Fruit fly (Drosophila melanogaster) whole organism, embryonic: ENCODE results near the gene dbe.

Experiments
- Atf6 ChIP-seq: fragments of 200-800 bp; sonication (Bioruptor generic); IDR thresholded peaks from 2 replicates; pipeline ENCODE4 v1.3.6; 2022; ENCODE audit warnings: missing biosample characterization, missing genetic modification characterization
- BEAF-32 ChIP-seq: fragments of 200-800 bp; sonication (Bioruptor generic); optimal IDR thresholded peaks from 3 replicates; lab custom pipeline; 2017; ENCODE audit warnings: missing biosample characterization, missing genetic modification characterization, mild to moderate bottlenecking, moderate library complexity, missing genetic modification reagents
- CG11695 ChIP-seq: fragments of 200-800 bp; sonication (Bioruptor generic); IDR thresholded peaks from 3 replicates; pipeline ENCODE4 v1.3.6; 2022; ENCODE audit warnings: missing biosample characterization, missing genetic modification characterization
- CG12155 ChIP-seq: fragments of 200-800 bp; sonication (Bioruptor generic); optimal IDR thresholded peaks from 3 replicates; lab custom pipeline; 2016; ENCODE audit warnings: missing biosample characterization, missing genetic modification characterization
- CG1233 ChIP-seq: fragments of 200-800 bp; sonication (Bioruptor generic); optimal IDR thresholded peaks from 4 replicates; lab custom pipeline; 2018; ENCODE audit warnings: missing biosample characterization, mild to moderate bottlenecking, missing genetic modification characterization
- CG12659 ChIP-seq: fragments of 200-800 bp; sonication (Bioruptor generic); optimal IDR thresholded peaks from 3 replicates; lab custom pipeline; 2017; ENCODE audit warnings: mild to moderate bottlenecking, missing biosample characterization, missing genetic modification reagents, missing genetic modification characterization
- CG15696 ChIP-seq: fragments of 200-800 bp; sonication (Bioruptor generic); optimal IDR thresholded peaks from 2 replicates; lab custom pipeline; 2019; ENCODE audit warnings: missing biosample characterization, mild to moderate bottlenecking, missing genetic modification characterization, moderate library complexity
- CG16779 ChIP-seq: fragments of 200-800 bp; sonication (Bioruptor generic); IDR thresholded peaks from 2 replicates; pipeline ENCODE4 v1.3.6; 2022; ENCODE audit warnings: missing biosample characterization, missing genetic modification characterization
- CG16813 ChIP-seq: fragments of 200-800 bp; sonication (Bioruptor generic); IDR thresholded peaks from 3 replicates; pipeline ENCODE4 v1.3.6; 2022; ENCODE audit warnings: missing biosample characterization, missing genetic modification characterization; ENCODE audit not compliant: partially characterized antibody
- CG2678 ChIP-seq: fragments of 200-800 bp; sonication (Bioruptor generic); optimal IDR thresholded peaks from 3 replicates; lab custom pipeline; 2019; ENCODE audit warnings: missing biosample characterization, mild to moderate bottlenecking, missing genetic modification characterization, moderate library complexity
- CG32767 ChIP-seq: fragments of 200-800 bp; sonication (Bioruptor generic); IDR thresholded peaks from 2 replicates; pipeline ENCODE4 v1.3.6; 2022; ENCODE audit warnings: missing biosample characterization, missing genetic modification characterization
- CG34224 ChIP-seq: fragments of 200-800 bp; sonication (Bioruptor generic); IDR thresholded peaks from 3 replicates; pipeline ENCODE4 v1.3.6; 2022; ENCODE audit warnings: missing biosample characterization, missing genetic modification characterization; ENCODE audit not compliant: partially characterized antibody
- CG42726 ChIP-seq: fragments of 200-800 bp; sonication (Bioruptor generic); IDR thresholded peaks from 2 replicates; pipeline ENCODE4 v1.3.6; 2022; ENCODE audit warnings: missing biosample characterization, missing genetic modification characterization; ENCODE audit not compliant: partially characterized antibody
- CG4617 ChIP-seq: fragments of 200-800 bp; sonication (Bioruptor generic); optimal IDR thresholded peaks from 3 replicates; lab custom pipeline; 2016; ENCODE audit warnings: missing biosample characterization, missing genetic modification characterization, borderline replicate concordance
- CG5245 ChIP-seq: fragments of 200-800 bp; sonication (Bioruptor generic); optimal IDR thresholded peaks from 3 replicates; lab custom pipeline; 2016; ENCODE audit warnings: missing biosample characterization, missing genetic modification characterization
- CG6854 ChIP-seq: fragments of 200-800 bp; sonication (Bioruptor generic); optimal IDR thresholded peaks from 3 replicates; lab custom pipeline; 2017; ENCODE audit warnings: missing biosample characterization, mild to moderate bottlenecking, missing genetic modification characterization
- CG7372 ChIP-seq: fragments of 200-800 bp; sonication (Bioruptor generic); IDR thresholded peaks from 2 replicates; pipeline ENCODE4 v1.3.6; 2022; ENCODE audit warnings: missing biosample characterization, missing genetic modification characterization
- CG7745 ChIP-seq: fragments of 200-800 bp; sonication (Bioruptor generic); optimal IDR thresholded peaks from 2 replicates; lab custom pipeline; 2018; ENCODE audit warnings: missing biosample characterization, mild to moderate bottlenecking, missing genetic modification characterization, moderate library complexity
- CG8765 ChIP-seq: fragments of 200-800 bp; sonication (Bioruptor generic); IDR thresholded peaks from 2 replicates; pipeline ENCODE4 v1.3.6; 2022; ENCODE audit warnings: missing biosample characterization, missing genetic modification characterization
- CG8944 ChIP-seq: fragments of 200-800 bp; sonication (Bioruptor generic); optimal IDR thresholded peaks from 3 replicates; lab custom pipeline; 2016; ENCODE audit warnings: missing biosample characterization, missing genetic modification characterization
- CkIIα-i1 ChIP-seq: fragments of 200-800 bp; sonication (Bioruptor generic); IDR thresholded peaks from 2 replicates; pipeline ENCODE4 v1.3.6; 2022; ENCODE audit warnings: missing biosample characterization, missing genetic modification characterization
- Doc3 ChIP-seq: fragments of 200-800 bp; sonication (Bioruptor generic); IDR thresholded peaks from 3 replicates; pipeline ENCODE4 v1.3.6; 2022; ENCODE audit warnings: missing biosample characterization, missing genetic modification characterization; ENCODE audit not compliant: partially characterized antibody
- Hmr ChIP-seq: fragments of 200-800 bp; sonication (Bioruptor generic); optimal IDR thresholded peaks from 3 replicates; lab custom pipeline; 2017; ENCODE audit warnings: mild to moderate bottlenecking, missing biosample characterization, missing genetic modification reagents, missing genetic modification characterization
- Hr78 ChIP-seq, 2 experiments: fragments of 200-800 bp in 1 of 2; fragments of >200 bp in 1 of 2; sonication (Bioruptor generic) in 1 of 2; optimal IDR thresholded peaks; 2 replicates each; lab custom pipeline; 2017 to 2019; ENCODE audit warnings: missing biosample characterization in 2 of 2, missing genetic modification characterization in 2 of 2, mild to moderate bottlenecking in 1 of 2, moderate library complexity in 1 of 2
- NFAT ChIP-seq: fragments of 200-800 bp; sonication (Bioruptor generic); IDR thresholded peaks from 2 replicates; pipeline ENCODE4 v1.3.6; 2022; ENCODE audit warnings: missing biosample characterization, missing genetic modification characterization
- Pdp1 ChIP-seq, 2 experiments: fragments of 200-800 bp; sonication (Bioruptor generic); optimal IDR thresholded peaks; 3 replicates each; lab custom pipeline; 2016; ENCODE audit warnings: missing biosample characterization in 2 of 2, missing genetic modification characterization in 2 of 2, mild to moderate bottlenecking in 1 of 2, moderate library complexity in 1 of 2
- Sin3A ChIP-seq: fragments of >200 bp; optimal IDR thresholded peaks from 2 replicates; lab custom pipeline; 2018
- Spps ChIP-seq: fragments of 200-800 bp; sonication (Bioruptor generic); optimal IDR thresholded peaks from 2 replicates; lab custom pipeline; 2018; ENCODE audit warnings: missing biosample characterization, mild to moderate bottlenecking, missing genetic modification characterization
- Stat92E ChIP-seq, 3 experiments: fragments of >200 bp in 2 of 3; fragments of 200-800 bp in 1 of 3; sonication (Bioruptor generic) in 1 of 3; optimal IDR thresholded peaks; 2 replicates each; lab custom pipeline; 2017 to 2019; ENCODE audit warnings: missing biosample characterization in 3 of 3, missing genetic modification characterization in 3 of 3, mild to moderate bottlenecking in 1 of 3, moderate library complexity in 1 of 3
- al ChIP-seq: fragments of 200-800 bp; sonication (Bioruptor generic); IDR thresholded peaks from 2 replicates; pipeline ENCODE4 v1.3.6; 2022; ENCODE audit warnings: missing biosample characterization, missing genetic modification characterization
- bcd ChIP-seq: fragments of 200-800 bp; sonication (Bioruptor generic); optimal IDR thresholded peaks from 2 replicates; lab custom pipeline; 2017; ENCODE audit warnings: missing biosample characterization, mild to moderate bottlenecking, missing genetic modification characterization
- br ChIP-seq: fragments of >200 bp; optimal IDR thresholded peaks from 2 replicates; lab custom pipeline; 2017
- gcm ChIP-seq: fragments of 200-800 bp; sonication (Bioruptor generic); optimal IDR thresholded peaks from 2 replicates; lab custom pipeline; 2019; ENCODE audit warnings: missing biosample characterization, mild to moderate bottlenecking, missing genetic modification characterization, moderate library complexity
- gfzf ChIP-seq: fragments of 200-800 bp; sonication (Bioruptor generic); optimal IDR thresholded peaks from 2 replicates; lab custom pipeline; 2016; ENCODE audit warnings: missing biosample characterization, mild to moderate bottlenecking, missing genetic modification characterization, moderate library complexity
- grau ChIP-seq: fragments of 200-800 bp; optimal IDR thresholded peaks from 3 replicates; lab custom pipeline; 2019; ENCODE audit warnings: missing biosample characterization, mild to moderate bottlenecking, missing genetic modification characterization, moderate library complexity
- gt ChIP-seq: fragments of 200-800 bp; sonication (Bioruptor generic); IDR thresholded peaks from 2 replicates; pipeline ENCODE4 v1.3.6; 2022; ENCODE audit warnings: missing biosample characterization, missing genetic modification characterization
- h ChIP-seq: fragments of >200 bp; optimal IDR thresholded peaks from 2 replicates; lab custom pipeline; 2017
- knrl ChIP-seq: fragments of 200-800 bp; sonication (Bioruptor generic); IDR thresholded peaks from 3 replicates; pipeline ENCODE4 v1.3.6; 2022; ENCODE audit warnings: missing biosample characterization, missing genetic modification characterization; ENCODE audit not compliant: partially characterized antibody
- otp ChIP-seq: fragments of 200-800 bp; sonication (Bioruptor generic); IDR thresholded peaks from 3 replicates; pipeline ENCODE4, ENCODE4 v1.3.6; 2022; ENCODE audit warnings: missing biosample characterization, missing genetic modification characterization
- pros ChIP-seq: fragments of 200-800 bp; sonication (Bioruptor generic); optimal IDR thresholded peaks from 3 replicates; lab custom pipeline; 2019; ENCODE audit warnings: missing biosample characterization, mild to moderate bottlenecking, missing genetic modification characterization, moderate library complexity
- salm ChIP-seq: fragments of 200-800 bp; sonication (Bioruptor generic); optimal IDR thresholded peaks from 2 replicates; lab custom pipeline; 2018; ENCODE audit warnings: missing biosample characterization, mild to moderate bottlenecking, missing genetic modification characterization
- slou ChIP-seq: fragments of 200-800 bp; sonication (Bioruptor generic); optimal IDR thresholded peaks from 3 replicates; lab custom pipeline; 2016; ENCODE audit warnings: missing biosample characterization, missing genetic modification characterization
- slp2 ChIP-seq: fragments of 200-800 bp; sonication (Bioruptor generic); optimal IDR thresholded peaks from 2 replicates; lab custom pipeline; 2016; ENCODE audit warnings: missing biosample characterization, missing genetic modification characterization
- sob ChIP-seq: fragments of 200-800 bp; sonication (Bioruptor generic); IDR thresholded peaks from 2 replicates; pipeline ENCODE4 v1.3.6; 2022; ENCODE audit warnings: missing biosample characterization, missing genetic modification characterization
- stwl ChIP-seq: fragments of 200-800 bp; sonication (Bioruptor generic); optimal IDR thresholded peaks from 3 replicates; lab custom pipeline; 2018; ENCODE audit warnings: missing biosample characterization, mild to moderate bottlenecking, missing genetic modification characterization, moderate library complexity
- sug ChIP-seq: fragments of 200-800 bp; optimal IDR thresholded peaks from 2 replicates; lab custom pipeline; 2019; ENCODE audit warnings: missing biosample characterization, mild to moderate bottlenecking, missing genetic modification characterization, moderate library complexity
- usp ChIP-seq: fragments of >200 bp; optimal IDR thresholded peaks from 2 replicates; lab custom pipeline; 2017; ENCODE audit warnings: missing biosample characterization, missing genetic modification characterization
- vfl ChIP-seq: fragments of 200-800 bp; sonication (Bioruptor generic); optimal IDR thresholded peaks from 2 replicates; lab custom pipeline; 2016; ENCODE audit warnings: missing biosample characterization, missing genetic modification characterization
- zf30C ChIP-seq: fragments of 200-800 bp; sonication (Bioruptor generic); optimal IDR thresholded peaks from 3 replicates; lab custom pipeline; 2018; ENCODE audit warnings: missing biosample characterization, mild to moderate bottlenecking, missing genetic modification characterization
- zfh2 ChIP-seq: fragments of 200-800 bp; sonication (Bioruptor generic); optimal IDR thresholded peaks from 2 replicates; lab custom pipeline; 2016; ENCODE audit warnings: missing biosample characterization, missing genetic modification characterization

Gene dbe

DNA sequence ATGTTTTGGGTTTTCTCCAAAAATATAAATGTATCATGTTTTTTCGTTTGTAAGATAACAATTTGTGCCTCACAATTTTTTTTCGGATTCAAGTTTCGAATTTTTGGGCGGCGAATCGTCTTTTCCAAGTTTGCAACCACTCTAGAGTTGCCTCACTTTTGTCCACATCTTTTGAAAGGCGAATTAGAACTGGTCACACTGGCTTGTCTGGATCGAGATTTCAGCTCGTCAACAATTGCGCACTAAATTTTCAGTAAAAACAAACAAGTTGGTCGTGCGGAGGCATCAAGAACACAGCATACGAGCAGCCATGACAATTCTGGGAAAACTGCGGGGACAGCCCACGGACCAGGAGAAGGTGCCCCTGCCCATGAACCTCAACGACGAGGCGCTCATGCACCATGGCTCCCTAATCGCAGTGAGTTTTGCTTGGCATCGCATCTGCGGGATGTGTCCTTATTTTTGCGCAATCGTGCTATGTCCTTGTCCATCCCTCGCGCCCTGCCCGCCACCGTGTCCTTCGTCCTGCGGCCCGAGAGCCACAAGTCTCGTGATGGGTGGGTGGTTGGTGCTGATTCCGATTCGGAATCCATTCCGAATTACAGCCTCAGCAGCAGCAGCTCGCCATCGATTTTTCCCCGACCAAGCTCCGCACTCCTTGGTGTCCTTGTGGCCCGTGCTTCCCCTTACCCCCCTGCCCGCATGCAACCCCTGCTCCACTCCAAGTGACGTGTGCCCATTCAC, 48.2 kb downstream of the dbe start, which contains the start of gene CG3662 (continued):
- peak; percentile 36 for TF ChIP-seq sug (tag; lab: Kevin White, UChicago)
- TF ChIP-seq gfzf (GFP tag; lab: Kevin White, UChicago), result peak; percentile 97
- no peak for TF ChIP-seq gt
- TF ChIP-seq CG12659, result peak; percentile 57
- no peak for TF ChIP-seq CG16813 (GFP tag; lab: Robert Waterston, UW)
- no peak for TF ChIP-seq CG6854 (GFP tag; lab: Kevin White, UChicago)
- TF ChIP-seq otp (GFP tag; lab: Robert Waterston, UW), result no peak
- TF ChIP-seq pros, result no peak
- TF ChIP-seq stwl (tag; lab: Kevin White, UChicago), result peak; percentile 69
- TF ChIP-seq BEAF-32 (GFP tag; lab: Kevin White, UChicago), result peak; percentile 52
- no peak for TF ChIP-seq slou (GFP tag; lab: Kevin White, UChicago)
- no peak for TF ChIP-seq usp (GFP tag; lab: Kevin White, UChicago)
- no peak for TF ChIP-seq CG7745
- TF ChIP-seq CG8765 (GFP tag; lab: Robert Waterston, UW), result no peak
- TF ChIP-seq slp2 (GFP tag; lab: Kevin White, UChicago), result no peak
- TF ChIP-seq Atf6, result no peak
- no peak for TF ChIP-seq Hr78 (GFP tag; optimal IDR thresholded peaks at IDR 0.05; lab: Kevin White, UChicago)
- no peak for TF ChIP-seq CG15696 (tag; lab: Kevin White, UChicago)
- TF ChIP-seq NFAT (GFP tag; lab: Robert Waterston, UW), result no peak
- no peak for TF ChIP-seq CG16779
- peak; percentile 40; the same call in 1 of the 3 replicates for TF ChIP-seq knrl (GFP tag; lab: Robert Waterston, UW)
- TF ChIP-seq sob, result no peak
- TF ChIP-seq CkIIα-i1, result no peak
- TF ChIP-seq CG5245, result no peak
- no peak for TF ChIP-seq h (lab: Kevin White, UChicago)
- no peak for TF ChIP-seq CG1233
- TF ChIP-seq br (lab: Kevin White, UChicago), result no peak
- TF ChIP-seq Pdp1 (GFP tag; optimal IDR thresholded peaks at IDR 0.05; lab: Kevin White, UChicago), result peak in 1 of 2 experiments; percentile 44
- no peak for TF ChIP-seq Doc3
- peak; percentile 49; the same call in 1 of the 2 replicates for TF ChIP-seq CG42726
- no peak for TF ChIP-seq Spps (tag; lab: Kevin White, UChicago)
- TF ChIP-seq CG8944 (GFP tag; lab: Kevin White, UChicago), result no peak
- TF ChIP-seq CG11695 (GFP tag; lab: Robert Waterston, UW), result no peak
- TF ChIP-seq vfl (GFP tag; lab: Kevin White, UChicago), result no peak
- no peak for TF ChIP-seq zfh2 (GFP tag; lab: Kevin White, UChicago)
- no peak for TF ChIP-seq CG12155 (GFP tag; lab: Kevin White, UChicago)
- no peak for TF ChIP-seq CG2678 (tag; lab: Kevin White, UChicago)
- TF ChIP-seq Sin3A, result peak; percentile 46
- TF ChIP-seq al (GFP tag; lab: Robert Waterston, UW), result no peak
- peak; percentile 87 for TF ChIP-seq CG4617 (GFP tag; lab: Kevin White, UChicago)
- no peak for TF ChIP-seq salm (tag; lab: Kevin White, UChicago)
- 0 out of 2 replicates have a peak, but pooled peaks have one; percentile 32 for TF ChIP-seq CG32767 (GFP tag; lab: Robert Waterston, UW)
- TF ChIP-seq CG34224 (GFP tag; lab: Robert Waterston, UW), result no peak
- peak; percentile 19 for TF ChIP-seq grau (tag; lab: Kevin White, UChicago)
- peak; percentile 47 for TF ChIP-seq Hmr (GFP tag; lab: Kevin White, UChicago)
- peak in 1 of 3 experiments; percentile 29 for TF ChIP-seq Stat92E (GFP tag; optimal IDR thresholded peaks at IDR 0.05; lab: Kevin White, UChicago)
- TF ChIP-seq zf30C (GFP tag; lab: Kevin White, UChicago), result peak; percentile 4
- no peak for TF ChIP-seq CG7372 (GFP tag; lab: Robert Waterston, UW)
- TF ChIP-seq gcm, result no peak
- TF ChIP-seq bcd (GFP tag; lab: Kevin White, UChicago), result peak; percentile 16
